Worm (Caenorhabditis elegans) whole organism, early embryonic: ENCODE measurements around the gene pho-5.

ENCODE experiments used
- B0310.2 ChIP-seq: sonication (generic microtip); optimal IDR thresholded peaks from 2 replicates; lab custom pipeline; 2016; ENCODE audit warnings: mild to moderate bottlenecking, missing genetic modification characterization, missing compliant biosample characterization
- F13C5.2 ChIP-seq: sonication (generic microtip); optimal IDR thresholded peaks from 2 replicates; lab custom pipeline; 2017; ENCODE audit warnings: mild to moderate bottlenecking, missing genetic modification characterization, inconsistent platforms, missing compliant biosample characterization
- aly-1 ChIP-seq: sonication (generic microtip); optimal IDR thresholded peaks from 2 replicates; lab custom pipeline; 2016; ENCODE audit warnings: missing genetic modification characterization, missing compliant biosample characterization
- ama-1 ChIP-seq: fragments of 150-350 bp; optimal IDR thresholded peaks from 2 replicates; lab custom pipeline; 2014
- ceh-13 ChIP-seq: fragments of 200-800 bp; sonication (Bioruptor generic); optimal IDR thresholded peaks from 2 replicates; lab custom pipeline; 2018; ENCODE audit warnings: mild to moderate bottlenecking, missing genetic modification characterization, missing compliant biosample characterization
- ceh-36 ChIP-seq: sonication (generic microtip); optimal IDR thresholded peaks from 2 replicates; lab custom pipeline; 2016; ENCODE audit warnings: missing genetic modification characterization, inconsistent platforms, missing compliant biosample characterization
- ets-7 ChIP-seq: sonication (generic microtip); optimal IDR thresholded peaks from 2 replicates; lab custom pipeline; 2016; ENCODE audit warnings: missing genotype, missing genetic modification characterization, missing compliant biosample characterization
- flt-1 ChIP-seq: fragments of 200-800 bp; sonication (Bioruptor generic); IDR thresholded peaks from 2 replicates; pipeline ENCODE4 v1.3.6; 2022; ENCODE audit warnings: missing genetic modification characterization, missing compliant biosample characterization
- hmbx-1 ChIP-seq: sonication (generic microtip); optimal IDR thresholded peaks from 2 replicates; lab custom pipeline; 2016; ENCODE audit warnings: mild to moderate bottlenecking, missing genetic modification characterization, missing compliant biosample characterization
- hmg-4 ChIP-seq: fragments of 200-800 bp; sonication (Bioruptor generic); optimal IDR thresholded peaks from 2 replicates; lab custom pipeline; 2018; ENCODE audit warnings: mild to moderate bottlenecking, missing genetic modification characterization, missing compliant biosample characterization
- hnd-1 ChIP-seq: sonication (generic microtip); optimal IDR thresholded peaks from 2 replicates; lab custom pipeline; 2016; ENCODE audit warnings: missing genetic modification characterization, missing compliant biosample characterization
- pes-1 ChIP-seq: fragments of 200-800 bp; sonication (Bioruptor generic); IDR thresholded peaks from 2 replicates; pipeline ENCODE4 v1.3.6; 2022; ENCODE audit warnings: missing genetic modification reagents, missing genetic modification characterization, missing compliant biosample characterization
- scrt-1 ChIP-seq: fragments of 200-800 bp; sonication (Bioruptor generic); IDR thresholded peaks from 2 replicates; pipeline ENCODE4 v1.3.6; 2022; ENCODE audit warnings: missing genetic modification characterization, missing compliant biosample characterization
- sea-1 ChIP-seq: fragments of 200-800 bp; sonication (Bioruptor generic); conservative IDR thresholded peaks from 2 replicates; pipeline ENCODE4 v1.3.6; 2022; ENCODE audit warnings: missing genetic modification characterization, missing compliant biosample characterization
- tbx-11 ChIP-seq: fragments of 200-800 bp; sonication (Bioruptor generic); IDR thresholded peaks from 2 replicates; pipeline ENCODE4 v1.3.6; 2022; ENCODE audit warnings: missing genetic modification characterization, missing compliant biosample characterization
- tbx-37 ChIP-seq: fragments of 200-800 bp; sonication (Bioruptor generic); conservative IDR thresholded peaks from 2 replicates; pipeline ENCODE4 v1.3.6; 2022; ENCODE audit warnings: missing genetic modification reagents, missing genetic modification characterization, missing compliant biosample characterization
- tra-4 ChIP-seq: sonication (generic microtip); optimal IDR thresholded peaks from 2 replicates; lab custom pipeline; 2017; ENCODE audit warnings: missing genetic modification characterization, missing compliant biosample characterization

Gene pho-5

ce11 chrIII:7296092-7296668 lies 10.5 kb upstream of the pho-5 start:
- TF ChIP-seq flt-1 (GFP tag; lab: Robert Waterston, UW) (no peak), tbx-37 (GFP tag; lab: Robert Waterston, UW) (no peak), tbx-11 (GFP tag; lab: Robert Waterston, UW) (no peak), F13C5.2 (tag; lab: Kevin White, UChicago) (no peak), B0310.2 (tag; lab: Kevin White, UChicago) (no peak), pes-1 (GFP tag; lab: Robert Waterston, UW) (no peak), aly-1 (tag; lab: Kevin White, UChicago) (no peak), ceh-13 (GFP tag; lab: Kevin White, UChicago) (no peak), hnd-1 (tag; lab: Kevin White, UChicago) (no peak), ama-1 (no peak), scrt-1 (GFP tag; lab: Robert Waterston, UW) (no peak), hmg-4 (GFP tag; lab: Kevin White, UChicago) (no peak), ceh-36 (tag; lab: Kevin White, UChicago) (no peak), sea-1 (GFP tag; lab: Robert Waterston, UW) (no peak), ets-7 (tag; lab: Kevin White, UChicago) (no peak), tra-4 (tag; lab: Kevin White, UChicago) (no peak), hmbx-1 (tag; lab: Kevin White, UChicago) (no peak)

DNA sequence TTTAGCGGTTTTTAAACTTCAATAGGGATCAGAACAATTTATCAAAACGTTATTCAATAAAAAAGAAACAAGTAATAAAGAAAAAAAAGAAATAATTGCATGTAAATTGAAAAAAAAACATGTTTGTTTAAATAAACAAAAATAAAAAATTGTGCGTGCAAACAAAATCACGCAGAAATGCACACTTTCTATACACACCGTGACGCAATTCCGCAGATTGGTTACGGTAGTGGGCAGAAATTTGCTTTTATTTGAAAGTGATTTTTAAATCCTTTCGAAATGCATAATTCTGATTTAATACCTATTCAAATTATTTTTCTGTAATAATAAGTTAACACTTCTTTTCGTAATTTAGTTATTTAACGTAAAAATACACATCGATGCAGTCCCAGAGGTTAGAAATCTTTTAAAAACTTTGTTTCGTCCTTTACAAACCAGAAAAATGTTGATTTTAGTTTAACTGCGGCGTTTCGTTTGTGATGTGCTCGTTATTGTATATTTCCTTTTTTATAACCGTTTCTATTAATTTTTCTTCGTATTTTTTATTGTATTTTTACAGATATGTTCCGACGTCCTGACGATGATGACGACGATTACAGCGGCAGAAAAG lies 7.5 kb upstream of the pho-5 start, which contains the start of gene cwf-19L2:
TSS of gene cwf-19L2 (plus strand) at position 560 of the 610 bp plus-strand sequence.
- TF ChIP-seq ceh-13 (GFP tag; lab: Kevin White, UChicago) (no peak), tbx-11 (GFP tag; lab: Robert Waterston, UW) (no peak), hnd-1 (tag; lab: Kevin White, UChicago) (no peak), scrt-1 (GFP tag; lab: Robert Waterston, UW) (no peak), pes-1 (GFP tag; lab: Robert Waterston, UW) (no peak), tra-4 (tag; lab: Kevin White, UChicago) (no peak), ceh-36 (tag; lab: Kevin White, UChicago) (no peak), hmg-4 (GFP tag; lab: Kevin White, UChicago) (no peak), ama-1 (no peak), tbx-37 (GFP tag; lab: Robert Waterston, UW) (no peak), B0310.2 (tag; lab: Kevin White, UChicago) (no peak), flt-1 (GFP tag; lab: Robert Waterston, UW) (no peak), ets-7 (tag; lab: Kevin White, UChicago) (no peak), sea-1 (GFP tag; lab: Robert Waterston, UW) (no peak), hmbx-1 (tag; lab: Kevin White, UChicago) (no peak), F13C5.2 (tag; lab: Kevin White, UChicago) (no peak), aly-1 (tag; lab: Kevin White, UChicago) (no peak)

ce11 chrIII:7292569-7292968 lies 6.9 kb upstream of the pho-5 start:
- TF ChIP-seq tbx-11 (GFP tag; lab: Robert Waterston, UW) (no peak), sea-1 (GFP tag; lab: Robert Waterston, UW) (no peak), tbx-37 (GFP tag; lab: Robert Waterston, UW) (no peak)

- no peak for TF ChIP-seq pes-1 (GFP tag; lab: Robert Waterston, UW)
- no peak for TF ChIP-seq hnd-1 (tag; lab: Kevin White, UChicago)
- TF ChIP-seq hmg-4 (GFP tag; lab: Kevin White, UChicago) = no peak
- TF ChIP-seq tra-4 (tag; lab: Kevin White, UChicago) = no peak
- TF ChIP-seq ama-1 = no peak
- no peak for TF ChIP-seq flt-1 (GFP tag; lab: Robert Waterston, UW)
- no peak for TF ChIP-seq scrt-1 (GFP tag; lab: Robert Waterston, UW)
- no peak for TF ChIP-seq tbx-37 (GFP tag; lab: Robert Waterston, UW)
- no peak for TF ChIP-seq ets-7 (tag; lab: Kevin White, UChicago)
- TF ChIP-seq F13C5.2 (tag; lab: Kevin White, UChicago) = no peak
- TF ChIP-seq B0310.2 (tag; lab: Kevin White, UChicago) = no peak
- TF ChIP-seq sea-1 (GFP tag; lab: Robert Waterston, UW) = no peak
- TF ChIP-seq ceh-36 (tag; lab: Kevin White, UChicago) = no peak
- no peak for TF ChIP-seq hmbx-1 (tag; lab: Kevin White, UChicago)
- no peak for TF ChIP-seq ceh-13 (GFP tag; lab: Kevin White, UChicago)
- no peak for TF ChIP-seq tbx-11 (GFP tag; lab: Robert Waterston, UW)
- no peak for TF ChIP-seq aly-1 (tag; lab: Kevin White, UChicago)
Measured at ce11 chrIII:7291216-7291615, 5.5 kb upstream of the pho-5 start.

DNA sequence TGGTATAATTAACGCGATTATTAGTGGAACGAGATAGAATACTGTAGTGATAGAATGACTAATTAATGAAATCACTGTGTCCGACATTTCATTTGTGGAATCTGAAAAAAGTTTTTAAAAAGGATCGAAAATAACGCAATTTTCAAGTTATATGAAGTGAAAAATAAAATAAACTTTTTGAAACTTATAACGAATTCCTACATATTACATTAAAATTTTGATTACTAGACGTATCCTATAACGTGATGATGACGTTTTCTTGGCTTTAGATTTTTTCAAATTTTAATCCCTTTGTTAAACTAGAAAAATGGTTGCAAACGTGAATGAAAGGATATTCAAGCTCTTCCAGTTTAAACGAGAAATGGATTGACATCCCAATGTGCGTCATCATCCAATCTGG lies 4.8 kb upstream of the pho-5 start, which contains the start of gene algn-11:
TSS of gene algn-11 (minus strand) at position 101 of the 400 bp plus-strand sequence.
- TF ChIP-seq tbx-11 (GFP tag; lab: Robert Waterston, UW) = no peak
- TF ChIP-seq aly-1 (tag; lab: Kevin White, UChicago) = no peak
- TF ChIP-seq ets-7 (tag; lab: Kevin White, UChicago) = no peak
- TF ChIP-seq tbx-37 (GFP tag; lab: Robert Waterston, UW) = no peak

DNA sequence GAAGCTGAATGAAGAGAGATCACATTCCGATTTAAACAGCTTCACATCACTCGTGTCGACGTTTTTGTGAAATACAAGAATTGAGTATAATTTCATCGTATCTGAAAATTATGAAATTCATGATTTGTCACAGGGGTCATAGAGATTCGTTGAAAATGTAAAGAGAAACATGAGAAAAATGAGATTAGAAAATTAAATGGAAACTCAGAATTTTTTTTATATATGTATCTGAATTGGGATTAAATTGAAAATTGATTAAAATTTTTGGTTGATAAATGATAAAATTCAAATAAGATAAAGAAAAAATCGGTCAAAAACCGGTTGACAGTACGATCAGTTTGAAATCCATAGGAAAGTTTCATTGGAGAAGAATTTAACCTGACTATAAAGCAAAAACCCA lies 1.8 kb upstream of the pho-5 start, which contains the start of gene ykt-6:
TSS of gene ykt-6 (minus strand) at position 101 of the 400 bp plus-strand sequence.
- TF ChIP-seq pes-1 (GFP tag; lab: Robert Waterston, UW) (no peak), tbx-37 (GFP tag; lab: Robert Waterston, UW) (no peak), tbx-11 (GFP tag; lab: Robert Waterston, UW) (no peak), flt-1 (GFP tag; lab: Robert Waterston, UW) (no peak), scrt-1 (GFP tag; lab: Robert Waterston, UW) (no peak), ceh-36 (tag; lab: Kevin White, UChicago) (no peak), sea-1 (GFP tag; lab: Robert Waterston, UW) (no peak), ceh-13 (GFP tag; lab: Kevin White, UChicago) (no peak), tra-4 (tag; lab: Kevin White, UChicago) (no peak), ets-7 (tag; lab: Kevin White, UChicago) (no peak), F13C5.2 (tag; lab: Kevin White, UChicago) (no peak), hmbx-1 (tag; lab: Kevin White, UChicago) (no peak), B0310.2 (tag; lab: Kevin White, UChicago) (no peak), hmg-4 (GFP tag; lab: Kevin White, UChicago) (no peak), ama-1 (no peak), hnd-1 (tag; lab: Kevin White, UChicago) (no peak), aly-1 (tag; lab: Kevin White, UChicago) (no peak)
